Fruit fly (Drosophila melanogaster) whole organism, embryonic: ENCODE measurements around the gene CG16790.

Experiments
- Atf3 ChIP-seq: fragments of 200-800 bp; sonication (Bioruptor generic); optimal IDR thresholded peaks from 3 replicates; lab custom pipeline; 2016; ENCODE audit warnings: missing biosample characterization, missing genetic modification characterization
- BEAF-32 ChIP-seq: fragments of 200-800 bp; sonication (Bioruptor generic); optimal IDR thresholded peaks from 3 replicates; lab custom pipeline; 2017; ENCODE audit warnings: missing biosample characterization, missing genetic modification characterization, mild to moderate bottlenecking, moderate library complexity, missing genetic modification reagents
- C15 ChIP-seq: fragments of 200-800 bp; sonication (Bioruptor generic); IDR thresholded peaks from 3 replicates; pipeline ENCODE4 v1.3.6; 2022; ENCODE audit warnings: missing biosample characterization, missing genetic modification characterization
- CG10267 ChIP-seq: fragments of 200-800 bp; sonication (Bioruptor generic); optimal IDR thresholded peaks from 2 replicates; lab custom pipeline; 2018; ENCODE audit warnings: missing biosample characterization, mild to moderate bottlenecking, missing genetic modification characterization, moderate library complexity
- CG10431 ChIP-seq: fragments of 200-800 bp; sonication (Bioruptor generic); optimal IDR thresholded peaks from 3 replicates; lab custom pipeline; 2018; ENCODE audit warnings: missing biosample characterization, mild to moderate bottlenecking, missing genetic modification characterization
- CG11456 ChIP-seq: fragments of 200-800 bp; sonication (Bioruptor generic); IDR thresholded peaks from 3 replicates; pipeline ENCODE4 v1.3.6; 2022; ENCODE audit warnings: missing biosample characterization, missing genetic modification characterization
- CG12219 ChIP-seq: fragments of 200-800 bp; sonication (Bioruptor generic); optimal IDR thresholded peaks from 3 replicates; lab custom pipeline; 2018; ENCODE audit warnings: missing biosample characterization, mild to moderate bottlenecking, missing genetic modification characterization
- CG12744 ChIP-seq: fragments of 200-800 bp; sonication (Bioruptor generic); optimal IDR thresholded peaks from 2 replicates; lab custom pipeline; 2016; ENCODE audit warnings: missing biosample characterization, missing genetic modification characterization
- CG14710 ChIP-seq: fragments of 200-800 bp; sonication (Bioruptor generic); optimal IDR thresholded peaks from 3 replicates; lab custom pipeline; 2019; ENCODE audit warnings: missing biosample characterization, mild to moderate bottlenecking, missing genetic modification characterization, moderate library complexity
- CG15073 ChIP-seq: fragments of 200-800 bp; sonication (Bioruptor generic); optimal IDR thresholded peaks from 2 replicates; lab custom pipeline; 2016; ENCODE audit warnings: missing biosample characterization, missing genetic modification characterization
- CG1529 ChIP-seq: fragments of 200-800 bp; sonication (Bioruptor generic); optimal IDR thresholded peaks from 3 replicates; lab custom pipeline; 2018; ENCODE audit warnings: missing biosample characterization, missing genetic modification characterization
- CG1647 ChIP-seq: fragments of 200-800 bp; sonication (Bioruptor generic); optimal IDR thresholded peaks from 3 replicates; lab custom pipeline; 2016; ENCODE audit warnings: missing biosample characterization, missing genetic modification characterization
- CG17328 ChIP-seq: fragments of 200-800 bp; sonication (Bioruptor generic); IDR thresholded peaks from 2 replicates; pipeline ENCODE4 v1.3.6; 2022; ENCODE audit warnings: missing biosample characterization, missing genetic modification characterization
- CG17359 ChIP-seq: fragments of 200-800 bp; sonication (Bioruptor generic); optimal IDR thresholded peaks from 3 replicates; lab custom pipeline; 2018; ENCODE audit warnings: missing biosample characterization, mild to moderate bottlenecking, missing genetic modification characterization, moderate library complexity
- CG17612 ChIP-seq: fragments of 200-800 bp; sonication (Bioruptor generic); IDR thresholded peaks from 2 replicates; pipeline ENCODE4 v1.3.6; 2022; ENCODE audit warnings: missing biosample characterization, missing genetic modification characterization
- CG2120 ChIP-seq: fragments of 200-800 bp; sonication (Bioruptor generic); optimal IDR thresholded peaks from 3 replicates; lab custom pipeline; 2016; ENCODE audit warnings: missing biosample characterization, missing genetic modification characterization
- CG2199 ChIP-seq: fragments of 200-800 bp; sonication (Bioruptor generic); IDR thresholded peaks from 3 replicates; pipeline ENCODE4 v1.3.6; 2022; ENCODE audit warnings: missing biosample characterization, missing genetic modification characterization
- CG2712 ChIP-seq: fragments of 200-800 bp; optimal IDR thresholded peaks from 3 replicates; lab custom pipeline; 2019; ENCODE audit warnings: missing biosample characterization, mild to moderate bottlenecking, missing genetic modification characterization, moderate library complexity
- CG3065 ChIP-seq: fragments of 200-800 bp; sonication (Bioruptor generic); optimal IDR thresholded peaks from 2 replicates; lab custom pipeline; 2016; ENCODE audit warnings: missing biosample characterization, missing genetic modification characterization
- CG33557 ChIP-seq: fragments of 200-800 bp; sonication (Bioruptor generic); optimal IDR thresholded peaks from 2 replicates; lab custom pipeline; 2019; ENCODE audit warnings: missing biosample characterization, mild to moderate bottlenecking, missing genetic modification characterization, moderate library complexity
- CG4820 ChIP-seq: fragments of 200-800 bp; sonication (Bioruptor generic); optimal IDR thresholded peaks from 3 replicates; lab custom pipeline; 2016; ENCODE audit warnings: missing biosample characterization, missing genetic modification characterization
- CG5180 ChIP-seq: fragments of 200-800 bp; sonication (Bioruptor generic); optimal IDR thresholded peaks from 3 replicates; lab custom pipeline; 2017; ENCODE audit warnings: missing biosample characterization, missing genetic modification characterization, mild to moderate bottlenecking, moderate library complexity, missing genetic modification reagents
- CG7745 ChIP-seq: fragments of 200-800 bp; sonication (Bioruptor generic); optimal IDR thresholded peaks from 2 replicates; lab custom pipeline; 2018; ENCODE audit warnings: missing biosample characterization, mild to moderate bottlenecking, missing genetic modification characterization, moderate library complexity
- CG8359 ChIP-seq: fragments of 200-800 bp; sonication (Bioruptor generic); optimal IDR thresholded peaks from 2 replicates; lab custom pipeline; 2017; ENCODE audit warnings: missing biosample characterization, mild to moderate bottlenecking, missing genetic modification characterization, borderline replicate concordance
- CrebB ChIP-seq: fragments of 200-800 bp; sonication (Bioruptor generic); optimal IDR thresholded peaks from 3 replicates; lab custom pipeline; 2018; ENCODE audit warnings: missing biosample characterization, mild to moderate bottlenecking, missing genetic modification characterization
- D19B ChIP-seq: fragments of 200-800 bp; sonication (Bioruptor generic); optimal IDR thresholded peaks from 2 replicates; lab custom pipeline; 2017; ENCODE audit warnings: missing biosample characterization, mild to moderate bottlenecking, missing genetic modification characterization
- Dfd ChIP-seq, 2 experiments: fragments of >200 bp; optimal IDR thresholded peaks; 2 replicates each; lab custom pipeline; 2017; ENCODE audit warnings: missing biosample characterization in 2 of 2, missing genetic modification characterization in 2 of 2
- Dip3 ChIP-seq: fragments of 200-800 bp; sonication (Bioruptor generic); optimal IDR thresholded peaks from 3 replicates; lab custom pipeline; 2016; ENCODE audit warnings: missing biosample characterization, missing genetic modification characterization
- H2.0 ChIP-seq: fragments of 200-800 bp; sonication (Bioruptor generic); IDR thresholded peaks from 2 replicates; pipeline ENCODE4 v1.3.6; 2022; ENCODE audit warnings: missing biosample characterization, missing genetic modification characterization
- Hmr ChIP-seq: fragments of 200-800 bp; sonication (Bioruptor generic); optimal IDR thresholded peaks from 3 replicates; lab custom pipeline; 2017; ENCODE audit warnings: mild to moderate bottlenecking, missing biosample characterization, missing genetic modification reagents, missing genetic modification characterization
- Hmx ChIP-seq: fragments of 200-800 bp; sonication (Bioruptor generic); optimal IDR thresholded peaks from 2 replicates; lab custom pipeline; 2016; ENCODE audit warnings: missing biosample characterization, missing genetic modification characterization
- Optix ChIP-seq: fragments of 200-800 bp; sonication (Bioruptor generic); IDR thresholded peaks from 3 replicates; pipeline ENCODE4 v1.3.6; 2022; ENCODE audit warnings: missing biosample characterization, missing genetic modification characterization
- Sin3A ChIP-seq: fragments of >200 bp; optimal IDR thresholded peaks from 2 replicates; lab custom pipeline; 2018
- TFAM ChIP-seq: fragments of 200-800 bp; sonication (Bioruptor generic); optimal IDR thresholded peaks from 2 replicates; lab custom pipeline; 2017; ENCODE audit warnings: missing biosample characterization, missing genetic modification characterization, inconsistent platforms
- Vsx1 ChIP-seq: fragments of 200-800 bp; sonication (Bioruptor generic); optimal IDR thresholded peaks from 2 replicates; lab custom pipeline; 2017; ENCODE audit warnings: missing biosample characterization, mild to moderate bottlenecking, missing genetic modification characterization, missing genetic modification reagents
- dysf ChIP-seq: fragments of 200-800 bp; sonication (Bioruptor generic); IDR thresholded peaks from 3 replicates; pipeline ENCODE4 v1.3.6; 2022; ENCODE audit warnings: missing biosample characterization, missing genetic modification characterization
- grau ChIP-seq: fragments of 200-800 bp; optimal IDR thresholded peaks from 3 replicates; lab custom pipeline; 2019; ENCODE audit warnings: missing biosample characterization, mild to moderate bottlenecking, missing genetic modification characterization, moderate library complexity
- h ChIP-seq: fragments of >200 bp; optimal IDR thresholded peaks from 2 replicates; lab custom pipeline; 2017
- hbn ChIP-seq: fragments of 200-800 bp; sonication (Bioruptor generic); IDR thresholded peaks from 2 replicates; pipeline ENCODE4 v1.3.6; 2022; ENCODE audit warnings: missing biosample characterization, missing genetic modification characterization; ENCODE audit not compliant: partially characterized antibody
- hkb ChIP-seq, 2 experiments: fragments of 200-800 bp in 1 of 2; fragments of >200 bp in 1 of 2; sonication (Bioruptor generic) in 1 of 2; IDR thresholded peaks in 1 of 2; optimal IDR thresholded peaks in 1 of 2; 2 replicates each; pipeline versions ENCODE4 v1.3.6 to Lab custom; 2017 to 2022; ENCODE audit warnings: missing biosample characterization in 1 of 2, missing genetic modification characterization in 1 of 2
- insv ChIP-seq, 2 experiments: fragments of 200-800 bp; sonication (Bioruptor generic); optimal IDR thresholded peaks; 3 replicates each; lab custom pipeline; 2016 to 2018; ENCODE audit warnings: missing biosample characterization in 2 of 2, missing genetic modification characterization in 2 of 2
- knrl ChIP-seq: fragments of 200-800 bp; sonication (Bioruptor generic); IDR thresholded peaks from 3 replicates; pipeline ENCODE4 v1.3.6; 2022; ENCODE audit warnings: missing biosample characterization, missing genetic modification characterization; ENCODE audit not compliant: partially characterized antibody
- org-1 ChIP-seq: fragments of 200-800 bp; sonication (Bioruptor generic); optimal IDR thresholded peaks from 2 replicates; lab custom pipeline; 2017; ENCODE audit warnings: missing biosample characterization, missing genetic modification characterization
- pita ChIP-seq: fragments of 200-800 bp; sonication (Bioruptor generic); optimal IDR thresholded peaks from 2 replicates; lab custom pipeline; 2017; ENCODE audit warnings: missing biosample characterization, mild to moderate bottlenecking, missing genetic modification characterization
- pzg ChIP-seq: fragments of 200-800 bp; sonication (Bioruptor generic); optimal IDR thresholded peaks from 3 replicates; lab custom pipeline; 2018; ENCODE audit warnings: missing biosample characterization, mild to moderate bottlenecking, missing genetic modification characterization, moderate library complexity
- sisA ChIP-seq: fragments of 200-800 bp; sonication (Bioruptor generic); IDR thresholded peaks from 2 replicates; pipeline ENCODE4 v1.3.6; 2022; ENCODE audit warnings: missing biosample characterization, missing genetic modification characterization
- vfl ChIP-seq: fragments of 200-800 bp; sonication (Bioruptor generic); optimal IDR thresholded peaks from 2 replicates; lab custom pipeline; 2016; ENCODE audit warnings: missing biosample characterization, missing genetic modification characterization
- vvl ChIP-seq: fragments of 200-800 bp; sonication (Bioruptor generic); IDR thresholded peaks from 2 replicates; pipeline ENCODE4 v1.3.6; 2022; ENCODE audit warnings: missing biosample characterization, missing genetic modification characterization

CG16790 gene

DNA sequence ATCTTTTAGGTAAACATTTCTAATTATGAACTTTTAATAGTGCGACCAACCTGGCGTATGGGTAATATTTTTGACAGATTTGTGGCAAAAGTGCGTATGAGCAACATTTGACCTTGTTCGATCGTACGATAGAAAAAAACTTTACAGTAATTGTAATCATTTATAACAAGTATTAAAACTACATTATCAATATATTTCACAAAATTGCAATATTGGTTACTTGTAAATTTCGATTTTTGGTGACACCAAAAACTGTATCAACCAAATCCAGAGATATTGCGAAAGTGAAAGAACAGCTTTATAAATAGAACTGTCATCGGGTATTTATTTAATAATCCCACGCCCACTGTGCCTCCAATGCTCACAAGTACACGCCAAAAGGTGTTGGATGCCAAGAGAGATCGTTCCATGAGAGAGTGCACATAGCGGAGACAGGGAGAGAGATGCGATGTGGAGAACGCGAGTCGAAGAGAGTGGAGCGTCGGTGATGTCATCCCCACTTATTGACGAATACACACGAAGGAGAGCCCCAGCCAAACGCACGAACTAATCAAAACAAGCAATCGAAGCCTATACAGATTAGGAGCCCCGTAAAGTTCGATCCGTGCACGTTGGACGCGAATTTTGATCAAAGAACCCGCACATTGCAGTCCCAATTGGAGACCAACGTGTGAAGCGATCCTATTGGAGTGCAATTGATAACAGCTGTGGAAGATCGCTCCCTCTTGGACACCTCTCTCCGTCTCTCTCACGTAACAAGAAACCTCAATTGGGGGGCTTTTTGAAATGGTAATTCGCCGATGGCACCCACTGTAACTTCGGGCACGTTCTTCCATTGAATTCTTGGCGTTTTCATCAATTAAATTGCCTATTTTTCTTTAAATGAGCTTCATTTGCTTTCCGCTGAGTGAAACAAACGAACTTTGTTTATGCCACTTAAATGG, 36.6 kb downstream of the CG16790 start (continued):
- TF ChIP-seq CG3065 (GFP tag; lab: Kevin White, UChicago) (peak; percentile 67), CG10431 (peak; percentile 91), CG10267 (tag; lab: Kevin White, UChicago) (peak; percentile 92), BEAF-32 (GFP tag; lab: Kevin White, UChicago) (peak; percentile 11), CG15073 (GFP tag; lab: Kevin White, UChicago) (peak; percentile 71), Hmx (GFP tag; lab: Kevin White, UChicago) (peak; percentile 91), CG33557 (GFP tag; lab: Kevin White, UChicago) (peak; percentile 84), CG12219 (peak; percentile 95), Vsx1 (GFP tag; lab: Kevin White, UChicago) (peak; percentile 93), dysf (GFP tag; lab: Robert Waterston, UW) (peak; percentile 97), insv (GFP tag; optimal IDR thresholded peaks at IDR 0.05; lab: Kevin White, UChicago) (peak; percentile 40 to 78), CG8359 (GFP tag; lab: Kevin White, UChicago) (peak; percentile 87), CG2712 (peak; percentile 96), CG2199 (GFP tag; lab: Robert Waterston, UW) (no peak; the same call in 2 of the 3 replicates), hbn (no peak), vvl (GFP tag; lab: Robert Waterston, UW) (peak; percentile 88), CG5180 (GFP tag; lab: Kevin White, UChicago) (peak; percentile 84), CG2120 (GFP tag; lab: Kevin White, UChicago) (peak; percentile 97), sisA (GFP tag; lab: Robert Waterston, UW) (peak; percentile 83), h (no peak), pita (GFP tag; lab: Kevin White, UChicago) (no peak), CG17359 (peak; percentile 93), grau (peak; percentile 95), pzg (GFP tag; lab: Kevin White, UChicago) (peak; percentile 17), TFAM (GFP tag; lab: Kevin White, UChicago) (peak; percentile 69), CG7745 (tag; lab: Kevin White, UChicago) (no peak), CG17612 (peak; percentile 33; the same call in 1 of the 2 replicates), CG1529 (GFP tag; lab: Kevin White, UChicago) (peak; percentile 96), hkb (optimal IDR thresholded peaks at IDR 0.05; lab: Kevin White, UChicago) (no peak), hkb (GFP tag; IDR thresholded peaks at IDR 0.05; lab: Robert Waterston, UW) (peak; percentile 89), CG11456 (peak; percentile 86), Dfd (GFP tag; optimal IDR thresholded peaks at IDR 0.05; lab: Kevin White, UChicago) (peak in 1 of 2 experiments; percentile 83), Optix (GFP tag; lab: Robert Waterston, UW) (peak; percentile 84), org-1 (GFP tag; lab: Kevin White, UChicago) (peak; percentile 99), knrl (GFP tag; lab: Robert Waterston, UW) (peak; percentile 55; the same call in 2 of the 3 replicates), CG4820 (GFP tag; lab: Kevin White, UChicago) (peak; percentile 94), CG17328 (GFP tag; lab: Robert Waterston, UW) (peak; percentile 78), Sin3A (lab: Kevin White, UChicago) (no peak), D19B (GFP tag; lab: Kevin White, UChicago) (peak; percentile 94), Dip3 (GFP tag; lab: Kevin White, UChicago) (peak; percentile 93), CG12744 (GFP tag; lab: Kevin White, UChicago) (peak; percentile 88), CrebB (tag; lab: Kevin White, UChicago) (peak; percentile 83), C15 (GFP tag; lab: Robert Waterston, UW) (peak; percentile 71; the same call in 2 of the 3 replicates), Atf3 (GFP tag; lab: Kevin White, UChicago) (peak; percentile 84), CG14710 (peak; percentile 95), H2.0 (GFP tag; lab: Robert Waterston, UW) (peak; percentile 69), Hmr (GFP tag; lab: Kevin White, UChicago) (peak; percentile 98), vfl (GFP tag; lab: Kevin White, UChicago) (peak; percentile 94), CG1647 (GFP tag; lab: Kevin White, UChicago) (peak; percentile 87)
